Fruit fly (Drosophila melanogaster) whole organism, embryonic: Measurements from ENCODE around the gene CG10993.
A peak's percentile ranks its signal among the peaks of the same experiment; 100 is the strongest.

Experiments used
- ATbp ChIP-seq: fragments of 200-800 bp; sonication (Bioruptor generic); optimal IDR thresholded peaks from 2 replicates; lab custom pipeline; 2017; ENCODE audit warnings: missing biosample characterization, mild to moderate bottlenecking, missing genetic modification characterization, missing genetic modification reagents
- Antp ChIP-seq: fragments of 200-800 bp; sonication (Bioruptor generic); optimal IDR thresholded peaks from 3 replicates; lab custom pipeline; 2016; ENCODE audit warnings: missing biosample characterization, missing genetic modification characterization
- Bteb2 ChIP-seq: fragments of 200-800 bp; sonication (Bioruptor generic); optimal IDR thresholded peaks from 2 replicates; lab custom pipeline; 2016; ENCODE audit warnings: missing biosample characterization, missing genetic modification characterization
- CG11560 ChIP-seq: fragments of 200-800 bp; sonication (Bioruptor generic); IDR thresholded peaks from 3 replicates; pipeline ENCODE4 v1.3.6; 2022; ENCODE audit warnings: missing biosample characterization, missing genetic modification characterization
- CG11696 ChIP-seq: fragments of 200-800 bp; sonication (Bioruptor generic); IDR thresholded peaks from 2 replicates; pipeline ENCODE4 v1.3.6; 2022; ENCODE audit warnings: missing biosample characterization, missing genetic modification characterization
- CG12219 ChIP-seq: fragments of 200-800 bp; sonication (Bioruptor generic); optimal IDR thresholded peaks from 3 replicates; lab custom pipeline; 2018; ENCODE audit warnings: missing biosample characterization, mild to moderate bottlenecking, missing genetic modification characterization
- CG12659 ChIP-seq: fragments of 200-800 bp; sonication (Bioruptor generic); optimal IDR thresholded peaks from 3 replicates; lab custom pipeline; 2017; ENCODE audit warnings: mild to moderate bottlenecking, missing biosample characterization, missing genetic modification reagents, missing genetic modification characterization
- CG13123 ChIP-seq: fragments of 200-800 bp; sonication (Bioruptor generic); optimal IDR thresholded peaks from 2 replicates; lab custom pipeline; 2016; ENCODE audit warnings: missing biosample characterization, missing genetic modification characterization
- CG17186 ChIP-seq: fragments of 200-800 bp; sonication (Bioruptor generic); optimal IDR thresholded peaks from 3 replicates; lab custom pipeline; 2017; ENCODE audit warnings: missing biosample characterization, missing genetic modification reagents, missing genetic modification characterization
- CG17912 ChIP-seq: fragments of 200-800 bp; sonication (Bioruptor generic); optimal IDR thresholded peaks from 2 replicates; lab custom pipeline; 2018; ENCODE audit warnings: missing biosample characterization, mild to moderate bottlenecking, missing genetic modification characterization
- CG6765 ChIP-seq: fragments of 200-800 bp; sonication (Bioruptor generic); optimal IDR thresholded peaks from 3 replicates; lab custom pipeline; 2017; ENCODE audit warnings: missing biosample characterization, mild to moderate bottlenecking, missing genetic modification characterization
- CG6791 ChIP-seq: fragments of 200-800 bp; sonication (Bioruptor generic); IDR thresholded peaks from 3 replicates; pipeline ENCODE4 v1.3.6; 2022; ENCODE audit warnings: missing biosample characterization, missing genetic modification characterization; ENCODE audit not compliant: partially characterized antibody
- CG7928 ChIP-seq: fragments of 200-800 bp; sonication (Bioruptor generic); optimal IDR thresholded peaks from 2 replicates; lab custom pipeline; 2017; ENCODE audit warnings: missing biosample characterization, mild to moderate bottlenecking, missing genetic modification characterization
- CG8089 ChIP-seq: fragments of 200-800 bp; sonication (Bioruptor generic); optimal IDR thresholded peaks from 3 replicates; lab custom pipeline; 2016; ENCODE audit warnings: missing biosample characterization, missing genetic modification characterization
- CG8388 ChIP-seq: fragments of 200-800 bp; sonication (Bioruptor generic); optimal IDR thresholded peaks from 2 replicates; lab custom pipeline; 2019; ENCODE audit warnings: missing biosample characterization, mild to moderate bottlenecking, missing genetic modification characterization, moderate library complexity
- CG9437 ChIP-seq: fragments of 200-800 bp; sonication (Bioruptor generic); optimal IDR thresholded peaks from 2 replicates; lab custom pipeline; 2018; ENCODE audit warnings: missing biosample characterization, mild to moderate bottlenecking, missing genetic modification characterization
- CG9609 ChIP-seq: fragments of 200-800 bp; sonication (Bioruptor generic); optimal IDR thresholded peaks from 3 replicates; lab custom pipeline; 2016; ENCODE audit warnings: missing biosample characterization, missing genetic modification characterization
- Dip2 ChIP-seq: fragments of 200-800 bp; sonication (Bioruptor generic); IDR thresholded peaks from 2 replicates; pipeline ENCODE4 v1.3.6; 2022; ENCODE audit warnings: missing biosample characterization, missing genetic modification characterization
- Dref ChIP-seq: fragments of 200-800 bp; sonication (Bioruptor generic); IDR thresholded peaks from 2 replicates; pipeline ENCODE4 v1.3.6; 2022; ENCODE audit warnings: missing biosample characterization, missing genetic modification characterization
- E2f1 ChIP-seq: fragments of 200-800 bp; sonication (Bioruptor generic); IDR thresholded peaks from 2 replicates; pipeline ENCODE4 v1.3.6; 2022; ENCODE audit warnings: missing biosample characterization, missing genetic modification characterization
- Fer2 ChIP-seq: fragments of 200-800 bp; sonication (Bioruptor generic); optimal IDR thresholded peaks from 2 replicates; lab custom pipeline; 2018; ENCODE audit warnings: missing biosample characterization, mild to moderate bottlenecking, missing genetic modification characterization, moderate library complexity
- Gug ChIP-seq: fragments of 200-800 bp; sonication (Bioruptor generic); IDR thresholded peaks from 4 replicates; pipeline ENCODE4 v1.3.6; 2022; ENCODE audit warnings: missing biosample characterization, missing genetic modification characterization
- H2.0 ChIP-seq: fragments of 200-800 bp; sonication (Bioruptor generic); IDR thresholded peaks from 2 replicates; pipeline ENCODE4 v1.3.6; 2022; ENCODE audit warnings: missing biosample characterization, missing genetic modification characterization
- HLH3B ChIP-seq: fragments of 200-800 bp; sonication (Bioruptor generic); IDR thresholded peaks from 2 replicates; pipeline ENCODE4 v1.3.6; 2022; ENCODE audit warnings: missing biosample characterization, missing genetic modification characterization
- Nf-YC ChIP-seq: fragments of 200-800 bp; optimal IDR thresholded peaks from 3 replicates; lab custom pipeline; 2019; ENCODE audit warnings: missing biosample characterization, mild to moderate bottlenecking, missing genetic modification characterization, moderate library complexity
- Ptx1 ChIP-seq: fragments of 200-800 bp; sonication (Bioruptor generic); IDR thresholded peaks from 2 replicates; pipeline ENCODE4 v1.3.6; 2022; ENCODE audit warnings: missing biosample characterization, missing genetic modification characterization
- Ravus ChIP-seq: fragments of 200-800 bp; sonication (Bioruptor generic); IDR thresholded peaks from 2 replicates; pipeline ENCODE4 v1.3.6; 2022; ENCODE audit warnings: missing biosample characterization, missing genetic modification characterization
- Rx ChIP-seq: fragments of 200-800 bp; sonication (Bioruptor generic); IDR thresholded peaks from 2 replicates; pipeline ENCODE4 v1.3.6; 2022; ENCODE audit warnings: missing biosample characterization, missing genetic modification characterization
- Spps ChIP-seq: fragments of 200-800 bp; sonication (Bioruptor generic); optimal IDR thresholded peaks from 2 replicates; lab custom pipeline; 2018; ENCODE audit warnings: missing biosample characterization, mild to moderate bottlenecking, missing genetic modification characterization
- TFAM ChIP-seq: fragments of 200-800 bp; sonication (Bioruptor generic); optimal IDR thresholded peaks from 2 replicates; lab custom pipeline; 2017; ENCODE audit warnings: missing biosample characterization, missing genetic modification characterization, inconsistent platforms
- Vsx1 ChIP-seq: fragments of 200-800 bp; sonication (Bioruptor generic); optimal IDR thresholded peaks from 2 replicates; lab custom pipeline; 2017; ENCODE audit warnings: missing biosample characterization, mild to moderate bottlenecking, missing genetic modification characterization, missing genetic modification reagents
- ara ChIP-seq: fragments of 200-800 bp; sonication (Bioruptor generic); IDR thresholded peaks from 2 replicates; pipeline ENCODE4 v1.3.6; 2022; ENCODE audit warnings: missing biosample characterization, missing genetic modification characterization
- bowl ChIP-seq: fragments of 200-800 bp; sonication (Bioruptor generic); IDR thresholded peaks from 2 replicates; pipeline ENCODE4 v1.3.6; 2022; ENCODE audit warnings: missing biosample characterization, missing genetic modification characterization
- chn ChIP-seq: fragments of 200-800 bp; sonication (Bioruptor generic); optimal IDR thresholded peaks from 2 replicates; lab custom pipeline; 2016; ENCODE audit warnings: missing biosample characterization, missing genetic modification characterization
- crc ChIP-seq: fragments of 200-800 bp; sonication (Bioruptor generic); optimal IDR thresholded peaks from 2 replicates; lab custom pipeline; 2016; ENCODE audit warnings: missing biosample characterization, missing genetic modification characterization
- crp ChIP-seq, 2 experiments: fragments of 200-800 bp; sonication (Bioruptor generic); optimal IDR thresholded peaks; 2 replicates in 1 of 2; 3 replicates in 1 of 2; lab custom pipeline; 2017; ENCODE audit warnings: missing biosample characterization in 2 of 2, missing genetic modification characterization in 2 of 2, mild to moderate bottlenecking in 1 of 2, moderate library complexity in 1 of 2
- da ChIP-seq: fragments of 200-800 bp; sonication (Bioruptor generic); optimal IDR thresholded peaks from 2 replicates; lab custom pipeline; 2016; ENCODE audit warnings: missing biosample characterization, missing genetic modification characterization
- disco-r ChIP-seq: fragments of 200-800 bp; sonication (Bioruptor generic); optimal IDR thresholded peaks from 2 replicates; lab custom pipeline; 2016; ENCODE audit warnings: missing biosample characterization, missing genetic modification characterization
- ftz-f1 ChIP-seq: fragments of 200-800 bp; sonication (Bioruptor generic); optimal IDR thresholded peaks from 2 replicates; lab custom pipeline; 2016; ENCODE audit warnings: missing biosample characterization, missing genetic modification characterization
- gfzf ChIP-seq: fragments of 200-800 bp; sonication (Bioruptor generic); optimal IDR thresholded peaks from 2 replicates; lab custom pipeline; 2016; ENCODE audit warnings: missing biosample characterization, mild to moderate bottlenecking, missing genetic modification characterization, moderate library complexity
- hkb ChIP-seq, 2 experiments: fragments of 200-800 bp in 1 of 2; fragments of >200 bp in 1 of 2; sonication (Bioruptor generic) in 1 of 2; IDR thresholded peaks in 1 of 2; optimal IDR thresholded peaks in 1 of 2; 2 replicates each; pipeline versions ENCODE4 v1.3.6 to Lab custom; 2017 to 2022; ENCODE audit warnings: missing biosample characterization in 1 of 2, missing genetic modification characterization in 1 of 2
- jigr1 ChIP-seq: fragments of 200-800 bp; sonication (Bioruptor generic); IDR thresholded peaks from 3 replicates; pipeline ENCODE4 v1.3.6; 2022; ENCODE audit warnings: missing biosample characterization, missing genetic modification characterization
- kah ChIP-seq: fragments of 200-800 bp; sonication (Bioruptor generic); optimal IDR thresholded peaks from 2 replicates; lab custom pipeline; 2018; ENCODE audit warnings: missing biosample characterization, mild to moderate bottlenecking, missing genetic modification characterization
- klu ChIP-seq: fragments of 200-800 bp; sonication (Bioruptor generic); IDR thresholded peaks from 2 replicates; pipeline ENCODE4 v1.3.6; 2022; ENCODE audit warnings: missing biosample characterization, missing genetic modification characterization
- mam ChIP-seq: fragments of 200-800 bp; sonication (Bioruptor generic); optimal IDR thresholded peaks from 3 replicates; lab custom pipeline; 2016; ENCODE audit warnings: missing biosample characterization, missing genetic modification characterization
- nmo ChIP-seq: fragments of 200-800 bp; sonication (Bioruptor generic); optimal IDR thresholded peaks from 2 replicates; lab custom pipeline; 2018; ENCODE audit warnings: missing biosample characterization, mild to moderate bottlenecking, missing genetic modification characterization, moderate library complexity
- psq ChIP-seq: fragments of 200-800 bp; sonication (Bioruptor generic); optimal IDR thresholded peaks from 2 replicates; lab custom pipeline; 2017; ENCODE audit warnings: missing biosample characterization, missing genetic modification characterization
- sim ChIP-seq: fragments of 200-800 bp; sonication (Bioruptor generic); IDR thresholded peaks from 2 replicates; pipeline ENCODE4 v1.3.6; 2022; ENCODE audit warnings: missing biosample characterization, missing genetic modification characterization
- slp2 ChIP-seq: fragments of 200-800 bp; sonication (Bioruptor generic); optimal IDR thresholded peaks from 2 replicates; lab custom pipeline; 2016; ENCODE audit warnings: missing biosample characterization, missing genetic modification characterization
- ssp ChIP-seq: fragments of 200-800 bp; sonication (Bioruptor generic); IDR thresholded peaks from 2 replicates; pipeline ENCODE4 v1.3.6; 2022; ENCODE audit warnings: missing biosample characterization, missing genetic modification characterization
- tio ChIP-seq: fragments of 200-800 bp; sonication (Bioruptor generic); optimal IDR thresholded peaks from 2 replicates; lab custom pipeline; 2017; ENCODE audit warnings: missing biosample characterization, missing genetic modification characterization, inconsistent platforms

The CG10993 gene

dm6 chrX:13762372-13762883 lies 28.5 kb downstream of the CG10993 start, which contains the start of gene rdgB (continued):
- TF ChIP-seq Vsx1 (GFP tag; lab: Kevin White, UChicago) (peak; percentile 40), Bteb2 (GFP tag; lab: Kevin White, UChicago) (no peak), CG12219 (GFP tag; lab: Kevin White, UChicago) (peak; percentile 26), ara (GFP tag; lab: Robert Waterston, UW) (peak; percentile 41; the same call in 1 of the 2 replicates), HLH3B (GFP tag; lab: Robert Waterston, UW) (peak; percentile 72), mam (GFP tag; lab: Kevin White, UChicago) (peak; percentile 40), CG8388 (GFP tag; lab: Kevin White, UChicago) (peak; percentile 67), E2f1 (GFP tag; lab: Robert Waterston, UW) (peak; percentile 76), Nf-YC (peak; percentile 75), Antp (peak; percentile 7), CG9609 (GFP tag; lab: Kevin White, UChicago) (peak; percentile 11), CG11696 (GFP tag; lab: Robert Waterston, UW) (0 out of 2 replicates have a peak, but pooled peaks have one; percentile 9), ATbp (GFP tag; lab: Kevin White, UChicago) (peak; percentile 85), bowl (GFP tag; lab: Robert Waterston, UW) (no peak), disco-r (GFP tag; lab: Kevin White, UChicago) (no peak), CG9437 (GFP tag; lab: Kevin White, UChicago) (peak; percentile 76), CG6765 (GFP tag; lab: Kevin White, UChicago) (peak; percentile 78), da (no peak), CG13123 (GFP tag; lab: Kevin White, UChicago) (peak; percentile 40), CG6791 (GFP tag; lab: Robert Waterston, UW) (no peak), CG7928 (GFP tag; lab: Kevin White, UChicago) (peak; percentile 9), Gug (GFP tag; lab: Robert Waterston, UW) (peak; percentile 60; the same call in 1 of the 4 replicates), chn (GFP tag; lab: Kevin White, UChicago) (peak; percentile 33), ftz-f1 (GFP tag; lab: Kevin White, UChicago) (no peak), CG12659 (GFP tag; lab: Kevin White, UChicago) (peak; percentile 87), CG11560 (no peak), Ravus (GFP tag; lab: Robert Waterston, UW) (peak; percentile 13; the same call in 1 of the 2 replicates), hkb (optimal IDR thresholded peaks at IDR 0.05; lab: Kevin White, UChicago) (no peak), hkb (GFP tag; IDR thresholded peaks at IDR 0.05; lab: Robert Waterston, UW) (peak; percentile 82), CG17912 (GFP tag; lab: Kevin White, UChicago) (no peak), Dip2 (no peak), gfzf (no peak), klu (GFP tag; lab: Robert Waterston, UW) (peak; percentile 62; the same call in 1 of the 2 replicates), CG17186 (GFP tag; lab: Kevin White, UChicago) (no peak), crc (GFP tag; lab: Kevin White, UChicago) (no peak), sim (GFP tag; lab: Robert Waterston, UW) (no peak), slp2 (no peak), crp (GFP tag; optimal IDR thresholded peaks at IDR 0.05; lab: Kevin White, UChicago) (peak in 1 of 2 experiments; percentile 37), psq (GFP tag; lab: Kevin White, UChicago) (peak; percentile 86), Ptx1 (GFP tag; lab: Robert Waterston, UW) (peak; percentile 73), H2.0 (GFP tag; lab: Robert Waterston, UW) (peak; percentile 34; the same call in 1 of the 2 replicates), nmo (peak; percentile 88), CG8089 (GFP tag; lab: Kevin White, UChicago) (no peak), Rx (GFP tag; lab: Robert Waterston, UW) (no peak), kah (GFP tag; lab: Kevin White, UChicago) (peak; percentile 6), ssp (GFP tag; lab: Robert Waterston, UW) (peak; percentile 68), tio (peak; percentile 67), jigr1 (GFP tag; lab: Robert Waterston, UW) (peak; percentile 47; the same call in 1 of the 3 replicates), Dref (no peak), Fer2 (tag; lab: Kevin White, UChicago) (peak; percentile 56), TFAM (GFP tag; lab: Kevin White, UChicago) (no peak), Spps (tag; lab: Kevin White, UChicago) (no peak)
